Worm (Caenorhabditis elegans): ENCODE data around the gene best-5.

The best-5 gene

ce11 chrIII:9696417-9696816 lies 6.4 kb upstream of the best-5 start, which contains the start of gene bud-31:
TSS of gene bud-31 (minus strand) at chrIII:9696517.
- TF ChIP-seq hpl-2 (GFP tag; optimal IDR thresholded peaks at IDR 0.05) (no peak), ceh-82 (tag; optimal IDR thresholded peaks at IDR 0.05) (no peak), mdl-1 (tag; optimal IDR thresholded peaks at IDR 0.05) (no peak), unc-98 (GFP tag; IDR thresholded peaks at IDR 0.05) (no peak), sup-37 (GFP tag; optimal IDR thresholded peaks at IDR 0.05) (no peak), lin-15B (tag; optimal IDR thresholded peaks at IDR 0.05) (no peak), isw-1 (GFP tag; IDR thresholded peaks at IDR 0.05) (no peak), lsy-2 (tag; optimal IDR thresholded peaks at IDR 0.05) (no peak), tbx-2 (tag; optimal IDR thresholded peaks at IDR 0.05) (no peak), ceh-63 (GFP tag; optimal IDR thresholded peaks at IDR 0.05) (no peak), egl-13 (tag; optimal IDR thresholded peaks at IDR 0.05) (no peak), blmp-1 (tag; optimal IDR thresholded peaks at IDR 0.05) (no peak), hlh-4 (tag; optimal IDR thresholded peaks at IDR 0.05) (no peak), swsn-7 (tag; optimal IDR thresholded peaks at IDR 0.05) (no peak), xbp-1 (tag; optimal IDR thresholded peaks at IDR 0.05) (no peak), nhr-12 (tag; optimal IDR thresholded peaks at IDR 0.05) (no peak), ztf-4 (tag; optimal IDR thresholded peaks at IDR 0.05) (no peak)

- TF ChIP-seq nhr-237 (tag; optimal IDR thresholded peaks at IDR 0.05) (no peak), zip-4 (GFP tag; optimal IDR thresholded peaks at IDR 0.05) (no peak), egl-13 (tag; optimal IDR thresholded peaks at IDR 0.05) (no peak), tbx-2 (tag; optimal IDR thresholded peaks at IDR 0.05) (no peak), blmp-1 (tag; optimal IDR thresholded peaks at IDR 0.05) (peak; percentile 14), nhr-76 (tag; optimal IDR thresholded peaks at IDR 0.05) (no peak), unc-86 (tag; optimal IDR thresholded peaks at IDR 0.05) (no peak), ceh-90 (tag; optimal IDR thresholded peaks at IDR 0.05) (no peak), mep-1 (tag; optimal IDR thresholded peaks at IDR 0.05) (peak; percentile 26), sup-37 (GFP tag; optimal IDR thresholded peaks at IDR 0.05) (no peak), ama-1 (optimal IDR thresholded peaks at IDR 0.05) (no peak), nhr-85 (tag) (no peak), nhr-28 (tag; optimal IDR thresholded peaks at IDR 0.05) (no peak), mab-9 (GFP tag; IDR thresholded peaks at IDR 0.05) (no peak), fkh-10 (GFP tag; optimal IDR thresholded peaks at IDR 0.05) (no peak), aha-1 (tag; optimal IDR thresholded peaks at IDR 0.05) (no peak), ces-1 (GFP tag; optimal IDR thresholded peaks at IDR 0.05) (no peak), ztf-4 (tag; optimal IDR thresholded peaks at IDR 0.05) (no peak), lin-13 (GFP tag; optimal IDR thresholded peaks at IDR 0.05) (no peak), skn-1 (tag; optimal IDR thresholded peaks at IDR 0.05) (no peak), C16A3.4 (tag; optimal IDR thresholded peaks at IDR 0.05) (peak; percentile 29), pag-3 (tag; optimal IDR thresholded peaks at IDR 0.05; ENCODE audit: borderline replicate concordance, insufficient read depth) (no peak), C04F5.9 (tag; optimal IDR thresholded peaks at IDR 0.05) (no peak), ceh-8 (GFP tag; optimal IDR thresholded peaks at IDR 0.05) (no peak), sox-4 (tag; optimal IDR thresholded peaks at IDR 0.05) (no peak), swsn-7 (tag; optimal IDR thresholded peaks at IDR 0.05) (peak; percentile 20), lsy-2 (tag; optimal IDR thresholded peaks at IDR 0.05) (peak; percentile 35 to 62), aly-2 (tag; optimal IDR thresholded peaks at IDR 0.05) (no peak), ceh-63 (GFP tag; optimal IDR thresholded peaks at IDR 0.05) (no peak), vab-15 (tag; optimal IDR thresholded peaks at IDR 0.05) (no peak), hpl-2 (GFP tag; optimal IDR thresholded peaks at IDR 0.05) (no peak), nhr-84 (tag; optimal IDR thresholded peaks at IDR 0.05) (no peak), fos-1 (tag; optimal IDR thresholded peaks at IDR 0.05) (no peak), lin-35 (GFP tag; optimal IDR thresholded peaks at IDR 0.05) (peak; percentile 44 to 71), nhr-11 (tag; optimal IDR thresholded peaks at IDR 0.05) (no peak), snpc-4 (tag; optimal IDR thresholded peaks at IDR 0.05) (no peak), pax-3 (tag; optimal IDR thresholded peaks at IDR 0.05) (no peak), Y116A8C.19 (tag; optimal IDR thresholded peaks at IDR 0.05; ENCODE audit: borderline replicate concordance) (no peak), snu-23 (GFP tag; optimal IDR thresholded peaks at IDR 0.05) (peak; percentile 46), nhr-77 (tag; optimal IDR thresholded peaks at IDR 0.05) (no peak), zag-1 (tag; optimal IDR thresholded peaks at IDR 0.05) (no peak), ceh-82 (tag; optimal IDR thresholded peaks at IDR 0.05) (no peak), unc-98 (GFP tag; IDR thresholded peaks at IDR 0.05) (no peak), xbp-1 (tag; optimal IDR thresholded peaks at IDR 0.05) (no peak), hlh-17 (GFP tag; optimal IDR thresholded peaks at IDR 0.05; ENCODE audit: borderline replicate concordance) (no peak), tlp-1 (tag; optimal IDR thresholded peaks at IDR 0.05) (no peak), nhr-47 (tag; optimal IDR thresholded peaks at IDR 0.05) (peak; percentile 3)
These were observed 5.3 kb upstream of the best-5 start for ce11 chrIII:9695379-9695778.

Data from whole organism, L1 larva.